Worm (Caenorhabditis elegans) whole organism, mixed stage, embryonic: ENCODE results near the gene F13H10.5.

ENCODE experiments used
- mab-5 ChIP-seq: fragments of 150-350 bp; optimal IDR thresholded peaks from 2 replicates; lab custom pipeline; 2014; ENCODE audit warnings: missing biosample characterization, missing genetic modification characterization
- unc-62 ChIP-seq: fragments of 150-350 bp; optimal IDR thresholded peaks from 2 replicates; lab custom pipeline; 2014; ENCODE audit warnings: missing biosample characterization, missing genetic modification reagents, missing genetic modification characterization

ce11 chrIV:10949510-10949909 is 41.3 kb upstream of the F13H10.5 start, which contains the start of gene nsph-3.1:
- TF ChIP-seq unc-62: no peak
- no peak for TF ChIP-seq mab-5 (tag; lab: Kevin White, UChicago)
